Worm (Caenorhabditis elegans): ENCODE data around the gene T20D4.15.

DNA sequence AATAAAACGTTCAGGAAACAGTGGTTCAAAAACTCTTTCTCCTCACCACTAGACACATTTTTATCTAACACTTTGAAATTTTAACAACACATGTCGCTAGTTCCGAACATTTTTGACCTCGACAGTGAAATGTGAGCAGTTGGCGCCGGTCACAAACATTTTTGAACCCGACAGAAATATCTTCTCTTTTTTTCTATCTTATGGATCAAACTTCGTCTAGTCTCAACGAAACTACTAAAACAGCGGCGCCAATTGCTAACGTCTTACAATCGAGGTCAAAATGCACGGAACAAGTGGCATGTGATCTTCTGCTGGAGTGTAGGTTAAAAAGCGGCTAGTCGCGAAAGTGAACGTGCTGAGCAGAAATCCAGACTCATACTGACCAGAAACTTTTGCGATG is 50.5 kb downstream of the T20D4.15 start:
- TF ChIP-seq T22C8.4 (GFP tag; IDR thresholded peaks at IDR 0.05) = no peak
- TF ChIP-seq med-1 (GFP tag; optimal IDR thresholded peaks at IDR 0.05; ENCODE audit: insufficient read depth) = no peak
- no peak for TF ChIP-seq flt-1 (GFP tag; IDR thresholded peaks at IDR 0.05)
- TF ChIP-seq ztf-23 (GFP tag; IDR thresholded peaks at IDR 0.05) = no peak
- TF ChIP-seq klf-2 (GFP tag; conservative IDR thresholded peaks at IDR 0.05) = no peak
- TF ChIP-seq ref-1 (GFP tag; conservative IDR thresholded peaks at IDR 0.05) = no peak
- no peak for TF ChIP-seq cog-1 (tag; optimal IDR thresholded peaks at IDR 0.05)
- no peak for TF ChIP-seq tab-1 (GFP tag; IDR thresholded peaks at IDR 0.05)

Data from whole organism, midembryonic.